Fruit fly (Drosophila melanogaster) Kc167 (cell line): ENCODE results near the gene Npc2a.

Source experiments
- Myc ChIP-seq: fragments of >200 bp; optimal IDR thresholded peaks from 2 replicates; lab custom pipeline; 2017; ENCODE audit warnings: missing external identifiers
- Sin3A ChIP-seq: fragments of >200 bp; optimal IDR thresholded peaks from 2 replicates; lab custom pipeline; 2018; ENCODE audit warnings: missing external identifiers
- h ChIP-seq: fragments of >200 bp; optimal IDR thresholded peaks from 3 replicates; lab custom pipeline; 2018; ENCODE audit warnings: missing external identifiers
- insv ChIP-seq: fragments of >200 bp; optimal IDR thresholded peaks from 3 replicates; lab custom pipeline; 2018; ENCODE audit warnings: missing external identifiers
- psq ChIP-seq: fragments of >200 bp; optimal IDR thresholded peaks from 2 replicates; lab custom pipeline; 2017; ENCODE audit warnings: missing external identifiers
- ttk ChIP-seq: sonication (Bioruptor generic); optimal IDR thresholded peaks from 2 replicates; lab custom pipeline; 2017; ENCODE audit warnings: missing external identifiers

The Npc2a gene

dm6 chr2L:1972450-1973119, 15.5 kb upstream of the Npc2a start:
- TF ChIP-seq psq (lab: Kevin White, UChicago) (no peak), h (lab: Kevin White, UChicago) (no peak), Myc (lab: Kevin White, UChicago) (no peak), ttk (lab: Kevin White, UChicago) (no peak), Sin3A (lab: Kevin White, UChicago) (no peak), insv (no peak)

dm6 chr2L:1973957-1974356, 14.1 kb upstream of the Npc2a start, which contains the start of gene Der-1:
Gene Der-1 (plus strand): TSS chr2L:1973957.
- TF ChIP-seq psq (lab: Kevin White, UChicago), result no peak
- TF ChIP-seq Myc (lab: Kevin White, UChicago), result no peak
- no peak for TF ChIP-seq ttk (lab: Kevin White, UChicago)
- no peak for TF ChIP-seq h (lab: Kevin White, UChicago)
- no peak for TF ChIP-seq insv
- no peak for TF ChIP-seq Sin3A (lab: Kevin White, UChicago)

- no peak for TF ChIP-seq ttk (lab: Kevin White, UChicago)
- TF ChIP-seq h (lab: Kevin White, UChicago), result no peak
- TF ChIP-seq insv, result no peak
- no peak for TF ChIP-seq Myc (lab: Kevin White, UChicago)
- no peak for TF ChIP-seq Sin3A (lab: Kevin White, UChicago)
- TF ChIP-seq psq (lab: Kevin White, UChicago), result no peak
These were observed 12.6 kb upstream of the Npc2a start for dm6 chr2L:1975473-1975872.

- TF ChIP-seq psq (lab: Kevin White, UChicago), result no peak
- TF ChIP-seq ttk (lab: Kevin White, UChicago), result no peak
- no peak for TF ChIP-seq insv
- TF ChIP-seq Myc (lab: Kevin White, UChicago), result no peak
- no peak for TF ChIP-seq Sin3A (lab: Kevin White, UChicago)
- no peak for TF ChIP-seq h (lab: Kevin White, UChicago)
These were observed 8.8 kb upstream of the Npc2a start for dm6 chr2L:1979196-1979818.

DNA sequence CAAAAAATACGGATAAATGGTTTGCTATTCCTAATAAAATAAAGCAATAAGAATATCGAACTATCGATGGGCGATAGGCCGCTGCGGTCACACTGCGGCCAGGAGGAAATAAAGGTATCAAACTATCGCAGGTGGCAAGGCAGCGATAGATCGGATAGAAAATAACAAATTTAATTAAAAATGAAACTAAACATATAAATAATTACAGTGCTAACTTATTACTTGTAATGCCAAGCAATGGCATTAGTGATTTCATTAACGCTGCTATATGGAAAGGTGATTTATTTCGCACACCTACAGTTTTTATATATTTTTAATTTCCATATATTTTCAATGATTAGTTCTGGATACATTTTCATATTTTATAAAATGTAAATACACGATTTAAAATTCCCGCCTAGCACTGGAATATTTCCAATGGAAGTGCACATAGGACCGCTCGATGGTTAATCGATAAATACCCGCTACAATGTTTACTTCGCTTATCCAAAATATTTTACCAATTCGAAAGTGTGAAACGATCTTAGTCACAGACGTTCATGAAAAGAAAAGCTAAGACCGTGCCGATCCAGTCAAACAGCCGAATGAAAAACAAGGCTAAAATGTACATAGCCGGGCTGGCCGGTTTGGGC, 7.3 kb upstream of the Npc2a start, which contains the start of the genes CG15356 and CG15362:
TSS of gene CG15356 (minus strand) at position 48 of the 632 bp plus-strand sequence.
TSS of gene CG15362 (plus strand) at position 469 of the 632 bp plus-strand sequence.
- TF ChIP-seq psq (lab: Kevin White, UChicago) (no peak), insv (no peak), Myc (lab: Kevin White, UChicago) (no peak), h (lab: Kevin White, UChicago) (no peak)

dm6 chr2L:1981726-1982367, 6.2 kb upstream of the Npc2a start, which contains the start of gene CG7289:
Gene CG7289 (plus strand): TSS chr2L:1982217.
- TF ChIP-seq Myc (lab: Kevin White, UChicago) (no peak), insv (no peak), Sin3A (lab: Kevin White, UChicago) (no peak), psq (lab: Kevin White, UChicago) (no peak), ttk (lab: Kevin White, UChicago) (no peak), h (lab: Kevin White, UChicago) (no peak)

DNA sequence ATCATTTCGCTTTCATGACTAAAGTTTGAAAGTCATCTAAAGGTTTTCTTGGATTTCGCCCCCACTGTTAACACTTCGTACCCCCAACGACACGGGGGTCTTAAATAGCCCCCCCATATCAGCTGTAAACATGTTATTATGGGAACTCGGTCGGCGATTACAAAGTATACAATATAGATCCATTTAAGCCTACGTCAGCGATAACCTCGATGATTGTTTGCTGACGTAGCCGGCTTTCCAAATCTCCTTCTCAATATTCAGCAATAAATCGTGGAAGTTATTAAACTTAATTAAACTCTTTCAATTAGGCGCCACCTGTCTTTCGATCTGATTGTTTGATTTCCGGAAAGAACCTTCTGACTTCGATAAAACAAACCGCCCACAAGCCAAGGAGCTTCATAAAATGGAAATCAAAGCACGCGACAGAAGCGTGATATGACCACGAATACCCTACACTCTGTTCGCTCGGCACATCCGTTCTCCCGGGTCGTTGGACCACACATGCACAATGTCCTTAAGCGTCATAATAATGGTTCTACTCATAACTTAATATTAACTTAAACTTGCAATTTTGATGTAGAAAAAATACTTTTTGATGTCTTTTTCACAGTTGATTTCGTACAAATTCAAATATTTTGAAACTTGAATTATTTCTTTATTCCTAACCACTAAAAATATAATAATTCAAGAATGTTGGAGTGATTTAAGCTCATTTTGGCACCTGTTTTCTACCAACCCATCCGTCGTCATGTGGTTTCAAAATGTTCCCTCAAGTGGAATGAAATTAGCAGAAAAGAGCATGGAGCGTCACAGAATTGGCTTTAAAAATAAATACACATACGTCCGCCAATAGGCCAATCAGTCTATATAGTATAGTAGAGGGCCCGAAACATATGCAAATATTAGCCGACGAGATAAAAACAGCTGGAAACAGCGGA, 1.5 kb upstream of the Npc2a start:
- TF ChIP-seq ttk (lab: Kevin White, UChicago), result no peak
- TF ChIP-seq Myc (lab: Kevin White, UChicago), result no peak
- TF ChIP-seq Sin3A (lab: Kevin White, UChicago), result no peak
- no peak for TF ChIP-seq h (lab: Kevin White, UChicago)
- no peak for TF ChIP-seq psq (lab: Kevin White, UChicago)
- TF ChIP-seq insv, result no peak

DNA sequence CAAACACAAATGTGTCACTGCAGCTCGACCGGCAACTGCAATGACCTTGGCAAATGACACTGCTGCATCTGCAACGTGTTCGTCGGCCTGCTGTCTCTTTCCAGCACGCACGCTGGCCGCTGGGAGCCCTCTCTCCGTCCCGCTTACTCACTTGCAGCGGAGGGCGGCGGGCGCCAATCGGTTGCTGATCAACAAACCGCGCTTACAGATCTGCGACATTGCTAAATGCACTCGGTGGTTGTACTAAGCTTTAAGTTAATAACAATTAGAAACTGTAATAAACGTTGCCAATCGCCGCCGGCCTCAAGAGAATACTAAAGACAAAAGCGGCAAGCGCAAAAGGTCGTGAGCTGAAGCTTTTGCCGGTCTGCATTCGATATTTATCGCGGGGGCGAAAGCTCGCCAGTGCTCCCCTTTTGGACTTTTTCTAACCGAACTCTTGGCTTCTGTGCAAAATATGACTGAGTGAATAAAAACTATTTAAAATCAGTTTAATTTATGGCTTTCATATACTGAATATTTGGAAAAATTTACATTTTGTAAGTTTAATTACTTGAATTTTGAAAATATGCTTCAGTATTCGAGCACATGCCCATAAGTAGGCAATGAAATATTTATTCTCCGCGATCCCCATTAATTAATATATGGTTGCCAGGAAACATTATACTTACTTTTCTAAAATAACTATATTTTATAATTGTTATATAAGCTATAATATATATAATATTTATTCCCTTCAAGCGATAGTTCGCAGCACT, 477 bp upstream of the Npc2a start, which contains the start of gene Got2:
TSS of gene Got2 (minus strand) at position 325 of the 758 bp plus-strand sequence.
- no peak for TF ChIP-seq Sin3A (lab: Kevin White, UChicago)
- no peak for TF ChIP-seq h (lab: Kevin White, UChicago)
- TF ChIP-seq psq (lab: Kevin White, UChicago), result no peak
- no peak for TF ChIP-seq ttk (lab: Kevin White, UChicago)
- TF ChIP-seq Myc (lab: Kevin White, UChicago), result no peak
- no peak for TF ChIP-seq insv

DNA sequence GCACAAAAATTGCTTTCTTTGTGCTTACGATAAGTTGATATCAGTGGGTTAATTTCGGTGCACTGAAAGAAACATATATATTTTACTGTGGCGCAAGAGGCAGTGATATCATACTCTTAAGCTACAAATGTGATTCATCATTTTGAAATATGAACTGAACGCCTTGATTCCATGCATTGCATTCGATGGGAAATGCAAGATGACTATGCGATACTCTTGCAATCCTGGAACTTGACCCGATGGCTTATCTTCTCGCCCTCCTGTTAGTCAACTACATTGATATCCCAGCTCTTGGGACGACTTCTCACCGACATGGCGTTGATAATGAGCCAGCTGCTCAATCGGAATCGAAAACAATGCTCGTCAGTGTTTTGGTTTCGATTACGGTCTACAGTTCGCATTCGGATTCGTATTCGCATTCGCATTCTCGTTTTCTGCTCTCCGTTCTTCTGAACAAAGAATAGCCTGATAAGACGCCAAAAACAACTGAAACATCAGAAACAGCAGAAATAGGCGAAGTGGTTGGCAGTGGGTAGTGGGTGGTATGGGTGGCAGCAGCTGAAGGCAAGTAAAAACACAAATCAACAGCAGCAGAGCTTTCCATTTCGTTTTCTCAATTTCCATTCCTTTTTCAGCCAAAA, 1.3 kb downstream of the Npc2a start:
- TF ChIP-seq psq (lab: Kevin White, UChicago) (no peak), insv (no peak), Sin3A (lab: Kevin White, UChicago) (no peak), Myc (lab: Kevin White, UChicago) (no peak)
